Fruit fly (Drosophila melanogaster): Measurements from ENCODE around the gene CG9777.

The CG9777 gene

DNA sequence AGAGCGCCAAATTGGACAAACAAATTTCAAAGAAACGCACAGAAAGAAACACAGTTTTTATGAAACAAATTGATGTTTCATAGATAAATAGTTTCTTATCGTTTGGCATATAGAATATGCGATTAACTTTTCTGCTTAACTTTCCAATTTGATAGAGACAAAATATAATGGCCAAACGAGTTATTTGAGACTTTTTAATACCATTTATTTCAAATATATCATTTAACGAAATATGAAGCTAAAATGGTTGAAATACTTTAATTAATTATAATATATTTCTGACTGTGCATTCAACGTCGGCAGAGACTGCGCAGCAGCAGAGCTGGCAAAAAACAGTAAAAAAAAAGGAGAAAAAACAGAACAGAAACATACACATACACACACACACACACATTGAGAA is 46.5 kb downstream of the CG9777 start (continued):
- TF ChIP-seq CG1792 (GFP tag; optimal IDR thresholded peaks at IDR 0.05): no peak
- TF ChIP-seq abd-A (tag; optimal IDR thresholded peaks at IDR 0.05): no peak
- no peak for TF ChIP-seq CG7963 (GFP tag; IDR thresholded peaks at IDR 0.05; ENCODE audit: partially characterized antibody)
- peak; percentile 11 for TF ChIP-seq CG13894 (tag; optimal IDR thresholded peaks at IDR 0.05)
- TF ChIP-seq Fer2 (tag; optimal IDR thresholded peaks at IDR 0.05): peak; percentile 5
- 0 out of 2 replicates have a peak, but pooled peaks have one; percentile 12 for TF ChIP-seq Atf6 (GFP tag; IDR thresholded peaks at IDR 0.05)
- peak; percentile 45 for TF ChIP-seq dmrt99B (tag; optimal IDR thresholded peaks at IDR 0.05)
- no peak for TF ChIP-seq org-1 (GFP tag; optimal IDR thresholded peaks at IDR 0.05)
- TF ChIP-seq CG32532 (GFP tag; IDR thresholded peaks at IDR 0.05): peak; percentile 55; the same call in 1 of the 2 replicates
- 0 out of 2 replicates have a peak, but pooled peaks have one; percentile 13 for TF ChIP-seq vvl (GFP tag; IDR thresholded peaks at IDR 0.05)
- TF ChIP-seq CG6272 (GFP tag; IDR thresholded peaks at IDR 0.05): no peak
- TF ChIP-seq Meics (GFP tag; optimal IDR thresholded peaks at IDR 0.05): peak; percentile 45
- peak; percentile 15 for TF ChIP-seq CG9817 (tag; optimal IDR thresholded peaks at IDR 0.05)
- TF ChIP-seq Adf1 (GFP tag; IDR thresholded peaks at IDR 0.05): peak; percentile 74
- TF ChIP-seq Lpt (GFP tag; optimal IDR thresholded peaks at IDR 0.05): no peak
- TF ChIP-seq Dip2 (GFP tag; IDR thresholded peaks at IDR 0.05): no peak
- TF ChIP-seq CG12155 (GFP tag; optimal IDR thresholded peaks at IDR 0.05): peak; percentile 0
- TF ChIP-seq CG7839 (tag; optimal IDR thresholded peaks at IDR 0.05): peak; percentile 49
- TF ChIP-seq CG33213 (GFP tag; optimal IDR thresholded peaks at IDR 0.05): no peak
- no peak for TF ChIP-seq CG14667 (GFP tag; IDR thresholded peaks at IDR 0.05)
- peak; percentile 5 for TF ChIP-seq CG13296 (GFP tag; optimal IDR thresholded peaks at IDR 0.05)
- no peak for TF ChIP-seq CG31224 (GFP tag; IDR thresholded peaks at IDR 0.05)
- no peak for TF ChIP-seq tin (GFP tag; optimal IDR thresholded peaks at IDR 0.05)
- no peak for TF ChIP-seq ERR (GFP tag; optimal IDR thresholded peaks at IDR 0.05)
- no peak for TF ChIP-seq CG8765 (GFP tag; IDR thresholded peaks at IDR 0.05)
- peak; percentile 25 for TF ChIP-seq CG13424 (tag; optimal IDR thresholded peaks at IDR 0.05)
- no peak for TF ChIP-seq CG17186 (GFP tag; optimal IDR thresholded peaks at IDR 0.05)
- peak; percentile 21 for TF ChIP-seq CG30403 (GFP tag; optimal IDR thresholded peaks at IDR 0.05)
- TF ChIP-seq cwo (GFP tag; optimal IDR thresholded peaks at IDR 0.05): peak; percentile 19
- TF ChIP-seq CG7556 (GFP tag; optimal IDR thresholded peaks at IDR 0.05): peak; percentile 45
- TF ChIP-seq CG6854 (GFP tag; optimal IDR thresholded peaks at IDR 0.05): peak; percentile 5
- peak; percentile 20 for TF ChIP-seq CG17359 (tag; optimal IDR thresholded peaks at IDR 0.05)
- peak; percentile 25 for TF ChIP-seq zf30C (GFP tag; optimal IDR thresholded peaks at IDR 0.05)
- no peak for TF ChIP-seq CG8944 (GFP tag; optimal IDR thresholded peaks at IDR 0.05)
- no peak for TF ChIP-seq Tbp (GFP tag; optimal IDR thresholded peaks at IDR 0.05)
- peak; percentile 24 for TF ChIP-seq CoRest (tag; optimal IDR thresholded peaks at IDR 0.05)
- peak; percentile 58 for TF ChIP-seq CG2678 (tag; optimal IDR thresholded peaks at IDR 0.05)
- TF ChIP-seq Xbp1 (GFP tag; optimal IDR thresholded peaks at IDR 0.05): peak; percentile 28
- no peak for TF ChIP-seq CG10462 (GFP tag; optimal IDR thresholded peaks at IDR 0.05)
- no peak for TF ChIP-seq pb (GFP tag; optimal IDR thresholded peaks at IDR 0.05)
- TF ChIP-seq CG9609 (GFP tag; optimal IDR thresholded peaks at IDR 0.05): no peak
- no peak for TF ChIP-seq CG14014 (GFP tag; IDR thresholded peaks at IDR 0.05)
- TF ChIP-seq CG2712 (tag; optimal IDR thresholded peaks at IDR 0.05): peak; percentile 5
- peak; percentile 17 for TF ChIP-seq Sox100B (GFP tag; optimal IDR thresholded peaks at IDR 0.05)
- no peak for TF ChIP-seq CG1602 (GFP tag; optimal IDR thresholded peaks at IDR 0.05)
- peak; percentile 43 for TF ChIP-seq CG9727 (GFP tag; optimal IDR thresholded peaks at IDR 0.05)
- TF ChIP-seq salm (tag; optimal IDR thresholded peaks at IDR 0.05): no peak
- TF ChIP-seq CG12299 (tag; optimal IDR thresholded peaks at IDR 0.05): no peak
- TF ChIP-seq dysf (GFP tag; IDR thresholded peaks at IDR 0.05): peak; percentile 52; the same call in 2 of the 3 replicates
- TF ChIP-seq Hsf (GFP tag; optimal IDR thresholded peaks at IDR 0.05): peak; percentile 2
- TF ChIP-seq Sry-δ (GFP tag; optimal IDR thresholded peaks at IDR 0.05): no peak
- 0 out of 2 replicates have a peak, but pooled peaks have one; percentile 5 for TF ChIP-seq Rfx (GFP tag; IDR thresholded peaks at IDR 0.05)
